Worm (Caenorhabditis elegans) whole organism, L4 larva: ENCODE results near the gene C07E3.10.

Experiments
- D1046.2 ChIP-seq: fragments of 200-800 bp; sonication (Bioruptor generic); IDR thresholded peaks from 2 replicates; pipeline ENCODE4 v1.3.6; 2022; ENCODE audit warnings: missing genetic modification characterization, missing compliant biosample characterization
- F26F4.8 ChIP-seq: fragments of 200-800 bp; sonication (Bioruptor generic); conservative IDR thresholded peaks from 2 replicates; pipeline ENCODE4 v1.3.6; 2022; ENCODE audit warnings: missing genetic modification characterization, missing compliant biosample characterization
- R02D3.7 ChIP-seq: fragments of 150-350 bp; sonication (generic microtip); optimal IDR thresholded peaks from 3 replicates; lab custom pipeline; 2014; ENCODE audit warnings: missing biosample characterization, missing genetic modification characterization
- Y75B8A.6 ChIP-seq: fragments of 200-800 bp; sonication (Bioruptor generic); IDR thresholded peaks from 2 replicates; pipeline ENCODE4 v1.3.6; 2022; ENCODE audit warnings: missing genetic modification reagents, missing genetic modification characterization, missing compliant biosample characterization
- aha-1 ChIP-seq: fragments of 150-350 bp; peaks from one replicate; lab custom pipeline; 2014; ENCODE audit warnings: missing biosample characterization, missing genetic modification characterization
- ama-1 ChIP-seq: fragments of 150-350 bp; optimal IDR thresholded peaks from 2 replicates; lab custom pipeline; 2014; ENCODE audit warnings: inconsistent platforms, mixed read lengths
- ceh-28 ChIP-seq: fragments of 150-350 bp; optimal IDR thresholded peaks from 2 replicates; lab custom pipeline; 2014; ENCODE audit warnings: missing biosample characterization, missing genetic modification reagents, missing genetic modification characterization
- ceh-32 ChIP-seq: sonication (generic microtip); optimal IDR thresholded peaks from 2 replicates; lab custom pipeline; 2016; ENCODE audit warnings: mild to moderate bottlenecking, missing genetic modification characterization, missing compliant biosample characterization; ENCODE audit not compliant: poor library complexity
- ceh-44 ChIP-seq: fragments of 200-800 bp; sonication (Bioruptor generic); IDR thresholded peaks from 2 replicates; pipeline ENCODE4 v1.3.6; 2022; ENCODE audit warnings: missing genetic modification reagents, missing genetic modification characterization, missing compliant biosample characterization
- ceh-82 ChIP-seq: sonication (generic microtip); optimal IDR thresholded peaks from 2 replicates; lab custom pipeline; 2017; ENCODE audit warnings: missing biosample characterization, missing genetic modification characterization
- dmd-9 ChIP-seq: fragments of 200-800 bp; sonication (Bioruptor generic); IDR thresholded peaks from 2 replicates; pipeline ENCODE4 v1.3.6; 2022; ENCODE audit warnings: missing genetic modification reagents, missing genetic modification characterization, missing compliant biosample characterization
- dpl-1 ChIP-seq: fragments of 150-350 bp; optimal IDR thresholded peaks from 2 replicates; lab custom pipeline; 2014; ENCODE audit warnings: missing biosample characterization, missing genetic modification reagents, missing genetic modification characterization
- duxl-1 ChIP-seq: sonication (generic microtip); optimal IDR thresholded peaks from 2 replicates; lab custom pipeline; 2016; ENCODE audit warnings: mild to moderate bottlenecking, missing genetic modification characterization, moderate library complexity, missing compliant biosample characterization; ENCODE audit not compliant: poor library complexity
- fkh-10 ChIP-seq: fragments of 150-350 bp; optimal IDR thresholded peaks from 2 replicates; lab custom pipeline; 2014; ENCODE audit warnings: missing biosample characterization, missing genetic modification reagents, missing genetic modification characterization
- fos-1 ChIP-seq: fragments of 150-350 bp; optimal IDR thresholded peaks from 2 replicates; lab custom pipeline; 2014; ENCODE audit warnings: missing biosample characterization, missing genetic modification characterization
- hif-1 ChIP-seq, 2 experiments: sonication (generic microtip); optimal IDR thresholded peaks; 2 replicates each; lab custom pipeline; 2016 to 2017; ENCODE audit warnings: missing compliant biosample characterization in 2 of 2, missing genetic modification characterization in 2 of 2, missing genetic modification reagents in 2 of 2, missing genotype in 2 of 2, mild to moderate bottlenecking in 1 of 2
- hlh-30 ChIP-seq: sonication (generic microtip); optimal IDR thresholded peaks from 2 replicates; lab custom pipeline; 2017; ENCODE audit warnings: antibody characterized with exemption, mild to moderate bottlenecking, missing genetic modification characterization, missing compliant biosample characterization; ENCODE audit not compliant: insufficient read depth
- hmg-1.1 ChIP-seq: fragments of 200-800 bp; sonication (Bioruptor generic); IDR thresholded peaks from 2 replicates; pipeline ENCODE4 v1.3.6; 2022; ENCODE audit warnings: missing genetic modification reagents, missing genetic modification characterization, missing compliant biosample characterization
- jun-1 ChIP-seq: fragments of 150-350 bp; optimal IDR thresholded peaks from 2 replicates; lab custom pipeline; 2014; ENCODE audit warnings: missing biosample characterization, missing genetic modification reagents, missing genetic modification characterization
- lim-7 ChIP-seq: fragments of 200-800 bp; sonication (Bioruptor generic); IDR thresholded peaks from 2 replicates; pipeline ENCODE4 v1.3.6; 2022; ENCODE audit warnings: missing genetic modification characterization, missing compliant biosample characterization
- lin-13 ChIP-seq: fragments of 150-350 bp; optimal IDR thresholded peaks from 2 replicates; lab custom pipeline; 2014; ENCODE audit warnings: missing biosample characterization, missing genetic modification reagents, missing genetic modification characterization
- mdt-29 ChIP-seq: fragments of 200-800 bp; sonication (Bioruptor generic); IDR thresholded peaks from 2 replicates; pipeline ENCODE4 v1.3.6; 2022; ENCODE audit warnings: missing genetic modification reagents, missing genetic modification characterization, missing compliant biosample characterization
- mep-1 ChIP-seq: fragments of 150-350 bp; sonication (generic microtip); optimal IDR thresholded peaks from 3 replicates; lab custom pipeline; 2014; ENCODE audit warnings: missing biosample characterization, missing genetic modification characterization
- mes-2 ChIP-seq: sonication (generic microtip); optimal IDR thresholded peaks from 2 replicates; lab custom pipeline; 2016; ENCODE audit warnings: missing genotype, mild to moderate bottlenecking, missing genetic modification characterization, missing compliant biosample characterization; ENCODE audit not compliant: poor library complexity, severe bottlenecking
- mxl-2 ChIP-seq: fragments of 200-800 bp; sonication (Bioruptor generic); conservative IDR thresholded peaks from 2 replicates; pipeline ENCODE4 v1.3.6; 2022; ENCODE audit warnings: missing genetic modification reagents, missing genetic modification characterization, missing compliant biosample characterization
- nhr-102 ChIP-seq: sonication (generic microtip); optimal IDR thresholded peaks from 2 replicates; lab custom pipeline; 2016; ENCODE audit warnings: mild to moderate bottlenecking, missing genetic modification characterization, moderate library complexity, missing compliant biosample characterization
- nhr-11 ChIP-seq: fragments of 150-350 bp; optimal IDR thresholded peaks from 2 replicates; lab custom pipeline; 2014; ENCODE audit warnings: missing biosample characterization, missing genetic modification characterization
- nhr-111 ChIP-seq: fragments of 200-800 bp; sonication (Bioruptor generic); optimal IDR thresholded peaks from 2 replicates; lab custom pipeline; 2018; ENCODE audit warnings: mild to moderate bottlenecking, missing genetic modification characterization, missing compliant biosample characterization
- nhr-25 ChIP-seq: sonication (generic microtip); optimal IDR thresholded peaks from 2 replicates; lab custom pipeline; 2017; ENCODE audit warnings: missing genetic modification characterization, mild to moderate bottlenecking, missing compliant biosample characterization, antibody characterized with exemption, moderate library complexity, borderline replicate concordance; ENCODE audit not compliant: insufficient read depth
- nhr-28 ChIP-seq: fragments of 150-350 bp; optimal IDR thresholded peaks from 2 replicates; lab custom pipeline; 2014; ENCODE audit warnings: missing biosample characterization, missing genetic modification characterization
- nhr-6 ChIP-seq: fragments of 150-350 bp; optimal IDR thresholded peaks from 2 replicates; lab custom pipeline; 2014; ENCODE audit warnings: missing biosample characterization, missing genetic modification characterization
- pha-4 ChIP-seq, 2 experiments: fragments of 150-350 bp in 1 of 2; fragments of 200-800 bp in 1 of 2; sonication (Bioruptor generic) in 1 of 2; IDR thresholded peaks in 1 of 2; optimal IDR thresholded peaks in 1 of 2; 2 replicates each; pipeline versions ENCODE4 v1.3.6 to Lab custom; 2014 to 2022; ENCODE audit warnings: missing genetic modification characterization in 2 of 2, missing genetic modification reagents in 2 of 2, missing biosample characterization in 1 of 2, missing compliant biosample characterization in 1 of 2
- php-3 ChIP-seq: fragments of 200-800 bp; sonication (Bioruptor generic); IDR thresholded peaks from 2 replicates; pipeline ENCODE4 v1.3.6; 2022; ENCODE audit warnings: missing genetic modification reagents, missing genetic modification characterization, missing compliant biosample characterization
- pqm-1 ChIP-seq: sonication (generic microtip); optimal IDR thresholded peaks from 2 replicates; lab custom pipeline; 2017; ENCODE audit warnings: missing biosample characterization, missing genetic modification characterization
- rbr-2 ChIP-seq: sonication (generic microtip); optimal IDR thresholded peaks from 2 replicates; lab custom pipeline; 2016; ENCODE audit warnings: missing genotype, missing genetic modification characterization, missing compliant biosample characterization
- saeg-2 ChIP-seq: fragments of 200-800 bp; sonication (Bioruptor generic); IDR thresholded peaks from 2 replicates; pipeline ENCODE4 v1.3.6; 2022; ENCODE audit warnings: missing genetic modification reagents, missing genetic modification characterization, missing compliant biosample characterization
- set-16 ChIP-seq: fragments of 200-800 bp; sonication (Bioruptor generic); IDR thresholded peaks from 2 replicates; pipeline ENCODE4 v1.3.6; 2022; ENCODE audit warnings: missing genetic modification reagents, missing genetic modification characterization, missing compliant biosample characterization
- skn-1 ChIP-seq: fragments of 150-350 bp; optimal IDR thresholded peaks from 2 replicates; lab custom pipeline; 2014; ENCODE audit warnings: missing biosample characterization, missing genetic modification characterization
- zag-1 ChIP-seq: fragments of 150-350 bp; optimal IDR thresholded peaks from 2 replicates; lab custom pipeline; 2014; ENCODE audit warnings: missing biosample characterization, missing genetic modification characterization
- zfp-2 ChIP-seq: sonication (generic microtip); optimal IDR thresholded peaks from 2 replicates; lab custom pipeline; 2016; ENCODE audit warnings: mild to moderate bottlenecking, missing genetic modification characterization, missing compliant biosample characterization

Gene C07E3.10

DNA sequence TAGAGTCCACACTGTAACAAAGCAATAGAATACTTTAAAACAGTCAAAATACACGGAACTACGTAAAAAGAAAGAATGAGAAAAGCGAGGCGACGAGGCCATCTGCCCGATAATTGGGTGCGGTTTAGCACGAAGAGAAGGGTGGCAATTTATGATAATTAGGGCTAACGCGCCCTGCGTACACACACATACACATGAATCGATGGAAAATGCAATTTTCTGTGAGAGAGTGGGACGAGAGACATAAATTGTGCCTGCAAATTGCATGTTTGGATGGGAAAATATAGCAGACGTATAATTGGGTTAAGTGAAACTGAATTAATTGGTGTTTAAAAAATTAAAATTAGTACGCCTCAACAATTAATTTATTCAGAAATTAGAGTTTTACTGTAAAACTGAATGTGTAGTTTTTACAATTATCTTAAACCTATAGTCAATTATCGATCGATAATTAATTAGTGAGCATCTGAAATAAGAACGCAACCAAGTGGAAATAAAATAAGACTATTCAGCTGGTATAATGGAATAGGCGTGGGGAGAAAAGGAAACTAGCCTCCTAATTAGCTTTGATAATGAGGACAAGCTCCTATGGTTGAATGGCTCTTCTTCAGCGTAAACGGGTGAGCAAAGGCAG is 27.5 kb downstream of the C07E3.10 start:
- TF ChIP-seq php-3 (GFP tag; lab: Robert Waterston, UW): no peak
- no peak for TF ChIP-seq duxl-1
- TF ChIP-seq aha-1: peak; percentile 79
- no peak for TF ChIP-seq ceh-44 (GFP tag; lab: Robert Waterston, UW)
- no peak for TF ChIP-seq ceh-32 (tag; lab: Kevin White, UChicago)
- peak; percentile 30 for TF ChIP-seq mep-1 (tag; lab: Kevin White, UChicago)
- TF ChIP-seq nhr-11: no peak
- no peak for TF ChIP-seq lin-13 (GFP tag; lab: Kevin White, UChicago)
- no peak for TF ChIP-seq ama-1 (lab: Kevin White, UChicago)
- no peak for TF ChIP-seq nhr-28 (tag; lab: Kevin White, UChicago)
- TF ChIP-seq rbr-2 (tag; lab: Kevin White, UChicago): peak; percentile 7
- no peak for TF ChIP-seq dmd-9 (GFP tag; lab: Robert Waterston, UW)
- TF ChIP-seq mdt-29 (GFP tag; lab: Robert Waterston, UW): no peak

ce11 chrII:10374776-10375175 is 28.6 kb downstream of the C07E3.10 start:
- TF ChIP-seq nhr-6 (tag; lab: Kevin White, UChicago): peak; percentile 10
- no peak for TF ChIP-seq ceh-82 (tag; lab: Kevin White, UChicago)

- TF ChIP-seq zag-1 (tag; lab: Kevin White, UChicago) (no peak), duxl-1 (no peak), nhr-25 (tag; lab: Kevin White, UChicago) (peak; percentile 14)
These were observed 31.7 kb downstream of the C07E3.10 start for ce11 chrII:10377901-10378300.

ce11 chrII:10379546-10379945 is 33.4 kb downstream of the C07E3.10 start:
- peak; percentile 58 for TF ChIP-seq hmg-1.1 (GFP tag; lab: Robert Waterston, UW)
- no peak for TF ChIP-seq nhr-102
- no peak for TF ChIP-seq fkh-10 (GFP tag; lab: Kevin White, UChicago)
- TF ChIP-seq set-16 (GFP tag; lab: Robert Waterston, UW): peak; percentile 65; the same call in 1 of the 2 replicates
- TF ChIP-seq rbr-2 (tag; lab: Kevin White, UChicago): peak; percentile 6
- TF ChIP-seq hlh-30 (tag; lab: Kevin White, UChicago): no peak
- TF ChIP-seq mdt-29 (GFP tag; lab: Robert Waterston, UW): no peak

DNA sequence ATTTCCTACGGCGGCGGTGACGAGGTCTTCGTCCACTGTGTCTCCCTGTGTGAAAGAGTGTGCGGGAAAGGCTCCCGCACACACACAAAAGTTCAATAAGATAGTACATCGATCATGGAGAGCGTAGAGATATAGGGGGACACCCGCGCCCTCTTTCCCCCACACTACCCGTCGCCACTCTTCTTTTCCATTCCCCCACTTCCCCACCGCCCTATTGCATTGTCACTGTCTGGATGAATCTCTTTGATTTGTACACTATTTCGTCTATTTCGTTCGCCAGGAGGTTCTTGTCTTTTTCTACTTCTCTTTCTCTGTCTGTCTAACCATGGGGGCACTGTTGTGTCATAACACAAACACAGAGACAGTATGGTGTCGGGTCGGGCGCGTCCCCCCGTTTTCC is 36.1 kb downstream of the C07E3.10 start:
- TF ChIP-seq mes-2 (tag; lab: Kevin White, UChicago) (peak; percentile 65), Y75B8A.6 (GFP tag; lab: Robert Waterston, UW) (no peak), mxl-2 (GFP tag; lab: Robert Waterston, UW) (no peak), ceh-28 (tag; lab: Kevin White, UChicago) (peak; percentile 11), zfp-2 (no peak), rbr-2 (tag; lab: Kevin White, UChicago) (peak; percentile 49), mdt-29 (GFP tag; lab: Robert Waterston, UW) (no peak), fos-1 (tag; lab: Kevin White, UChicago) (no peak), pqm-1 (tag; lab: Kevin White, UChicago) (no peak), hif-1 (tag; optimal IDR thresholded peaks at IDR 0.05; lab: Kevin White, UChicago) (peak in 1 of 2 experiments; percentile 25), lim-7 (GFP tag; lab: Robert Waterston, UW) (no peak), skn-1 (tag; lab: Kevin White, UChicago) (no peak), mep-1 (tag; lab: Kevin White, UChicago) (peak; percentile 82), dmd-9 (GFP tag; lab: Robert Waterston, UW) (no peak), R02D3.7 (tag; lab: Kevin White, UChicago) (no peak), F26F4.8 (GFP tag; lab: Robert Waterston, UW) (no peak), saeg-2 (GFP tag; lab: Robert Waterston, UW) (no peak), dpl-1 (GFP tag; lab: Kevin White, UChicago) (peak; percentile 15), ceh-32 (tag; lab: Kevin White, UChicago) (no peak), php-3 (GFP tag; lab: Robert Waterston, UW) (no peak), D1046.2 (GFP tag; lab: Robert Waterston, UW) (0 out of 2 replicates have a peak, but pooled peaks have one; percentile 34), hlh-30 (tag; lab: Kevin White, UChicago) (peak; percentile 67), nhr-102 (peak; percentile 17), pha-4 (GFP tag; IDR thresholded peaks at IDR 0.05; lab: Robert Waterston, UW) (peak; percentile 52; the same call in 1 of the 2 replicates), pha-4 (tag; optimal IDR thresholded peaks at IDR 0.05; lab: Kevin White, UChicago) (peak; percentile 48), hmg-1.1 (GFP tag; lab: Robert Waterston, UW) (peak; percentile 70), nhr-111 (GFP tag; lab: Kevin White, UChicago) (no peak), jun-1 (tag; lab: Kevin White, UChicago) (no peak)
